Worm (Caenorhabditis elegans) whole organism, L1 larva: ENCODE data around the gene ZK512.10.

Experiments used
- C16A3.4 ChIP-seq: fragments of 150-350 bp; optimal IDR thresholded peaks from 2 replicates; lab custom pipeline; 2014; ENCODE audit warnings: missing biosample characterization, missing genetic modification characterization
- F16B12.6 ChIP-seq: fragments of 150-350 bp; optimal IDR thresholded peaks from 2 replicates; lab custom pipeline; 2014; ENCODE audit warnings: missing biosample characterization, missing genetic modification characterization
- Y116A8C.19 ChIP-seq: sonication (generic microtip); optimal IDR thresholded peaks from 2 replicates; lab custom pipeline; 2016; ENCODE audit warnings: missing compliant biosample characterization, missing genetic modification characterization, borderline replicate concordance
- aly-2 ChIP-seq: fragments of 150-350 bp; optimal IDR thresholded peaks from 2 replicates; lab custom pipeline; 2014; ENCODE audit warnings: missing biosample characterization, missing genetic modification characterization
- ama-1 ChIP-seq: fragments of 150-350 bp; optimal IDR thresholded peaks from 2 replicates; lab custom pipeline; 2014
- blmp-1 ChIP-seq: fragments of 150-350 bp; optimal IDR thresholded peaks from 2 replicates; lab custom pipeline; 2014; ENCODE audit warnings: missing biosample characterization, missing genetic modification characterization
- ceh-8 ChIP-seq: fragments of 200-800 bp; sonication (Bioruptor generic); optimal IDR thresholded peaks from 2 replicates; lab custom pipeline; 2018; ENCODE audit warnings: mild to moderate bottlenecking, missing genetic modification characterization, moderate library complexity, missing compliant biosample characterization
- ceh-82 ChIP-seq, 3 experiments: fragments of 150-350 bp in 1 of 3; sonication (generic microtip) in 2 of 3; optimal IDR thresholded peaks; 2 replicates each; lab custom pipeline; 2014 to 2017; ENCODE audit warnings: missing biosample characterization in 3 of 3, missing genetic modification characterization in 3 of 3
- ces-1 ChIP-seq: fragments of 150-350 bp; optimal IDR thresholded peaks from 2 replicates; lab custom pipeline; 2014; ENCODE audit warnings: missing biosample characterization, missing genetic modification reagents, missing genetic modification characterization
- dpl-1 ChIP-seq, 3 experiments: fragments of 150-350 bp in 2 of 3; sonication (generic microtip) in 1 of 3; optimal IDR thresholded peaks; 2 replicates each; lab custom pipeline; 2014 to 2017; ENCODE audit warnings: missing biosample characterization in 3 of 3, missing genetic modification characterization in 3 of 3, missing genetic modification reagents in 3 of 3
- dsc-1 ChIP-seq: sonication (generic microtip); optimal IDR thresholded peaks from 2 replicates; lab custom pipeline; 2016; ENCODE audit warnings: mild to moderate bottlenecking, missing genetic modification characterization, missing compliant biosample characterization
- efl-1 ChIP-seq, 4 experiments: fragments of 150-350 bp; optimal IDR thresholded peaks in 3 of 4; peaks in 1 of 4; 1 replicate in 1 of 4; 2 replicates in 3 of 4; lab custom pipeline; 2014; ENCODE audit warnings: missing biosample characterization in 2 of 4, missing genetic modification characterization in 2 of 4, missing genetic modification reagents in 2 of 4
- egl-13 ChIP-seq: sonication (generic microtip); optimal IDR thresholded peaks from 2 replicates; lab custom pipeline; 2016; ENCODE audit warnings: missing genotype, missing genetic modification reagents, missing genetic modification characterization, missing compliant biosample characterization
- elt-2 ChIP-seq: sonication (generic microtip); optimal IDR thresholded peaks from 2 replicates; lab custom pipeline; 2016; ENCODE audit warnings: missing genetic modification characterization, mild to moderate bottlenecking, inconsistent platforms, missing compliant biosample characterization, missing genetic modification reagents
- elt-3 ChIP-seq, 6 experiments: fragments of 150-350 bp in 1 of 6; sonication (generic microtip); optimal IDR thresholded peaks; 2 replicates each; lab custom pipeline; 2017 to 2018; ENCODE audit warnings: missing biosample characterization in 6 of 6, missing genetic modification characterization in 6 of 6, inconsistent platforms in 1 of 6
- ets-5 ChIP-seq: fragments of 200-800 bp; sonication (Bioruptor generic); IDR thresholded peaks from 2 replicates; pipeline ENCODE4 v1.3.6; 2022; ENCODE audit warnings: missing genetic modification characterization, missing compliant biosample characterization
- fkh-8 ChIP-seq: sonication (generic microtip); optimal IDR thresholded peaks from 2 replicates; lab custom pipeline; 2016; ENCODE audit warnings: mild to moderate bottlenecking, missing genetic modification characterization, missing compliant biosample characterization
- grh-1 ChIP-seq: fragments of 200-800 bp; sonication (Bioruptor generic); IDR thresholded peaks from 2 replicates; pipeline ENCODE4 v1.3.6; 2022; ENCODE audit warnings: missing genetic modification reagents, missing genetic modification characterization, missing compliant biosample characterization
- hlh-4 ChIP-seq: sonication (generic microtip); optimal IDR thresholded peaks from 2 replicates; lab custom pipeline; 2016; ENCODE audit warnings: mild to moderate bottlenecking, missing genetic modification characterization, missing compliant biosample characterization
- irx-1 ChIP-seq: sonication (generic microtip); optimal IDR thresholded peaks from 2 replicates; lab custom pipeline; 2016; ENCODE audit warnings: missing genetic modification characterization, missing compliant biosample characterization
- isw-1 ChIP-seq: fragments of 200-800 bp; sonication (Bioruptor generic); IDR thresholded peaks from 2 replicates; pipeline ENCODE4 v1.3.6; 2022; ENCODE audit warnings: missing genetic modification characterization, missing compliant biosample characterization
- lin-14 ChIP-seq: fragments of 200-800 bp; sonication (Bioruptor generic); optimal IDR thresholded peaks from 2 replicates; lab custom pipeline; 2018; ENCODE audit warnings: mild to moderate bottlenecking, missing genetic modification characterization, moderate library complexity, missing compliant biosample characterization
- lin-35 ChIP-seq, 2 experiments: fragments of 150-350 bp; optimal IDR thresholded peaks; 2 replicates each; lab custom pipeline; 2014; ENCODE audit warnings: missing biosample characterization in 2 of 2, missing genetic modification characterization in 2 of 2, missing genetic modification reagents in 2 of 2
- mab-9 ChIP-seq: fragments of 200-800 bp; sonication (Bioruptor generic); IDR thresholded peaks from 2 replicates; pipeline ENCODE4 v1.3.6; 2022; ENCODE audit warnings: missing genetic modification reagents, missing genetic modification characterization, missing compliant biosample characterization
- mef-2 ChIP-seq: fragments of 150-350 bp; optimal IDR thresholded peaks from 2 replicates; lab custom pipeline; 2014; ENCODE audit warnings: missing biosample characterization, missing genetic modification characterization
- mep-1 ChIP-seq: fragments of 150-350 bp; optimal IDR thresholded peaks from 2 replicates; lab custom pipeline; 2014; ENCODE audit warnings: missing biosample characterization, missing genetic modification characterization
- nhr-11 ChIP-seq: fragments of 150-350 bp; optimal IDR thresholded peaks from 2 replicates; lab custom pipeline; 2014; ENCODE audit warnings: missing biosample characterization, missing genetic modification characterization
- nhr-28 ChIP-seq: fragments of 150-350 bp; optimal IDR thresholded peaks from 2 replicates; lab custom pipeline; 2014; ENCODE audit warnings: missing biosample characterization, missing genetic modification characterization
- nhr-47 ChIP-seq: sonication (generic microtip); optimal IDR thresholded peaks from 2 replicates; lab custom pipeline; 2016; ENCODE audit warnings: mild to moderate bottlenecking, missing genetic modification characterization, moderate library complexity, missing compliant biosample characterization
- nhr-71 ChIP-seq: sonication (generic microtip); optimal IDR thresholded peaks from 2 replicates; lab custom pipeline; 2016; ENCODE audit warnings: mild to moderate bottlenecking, missing genetic modification characterization, moderate library complexity, missing compliant biosample characterization
- nhr-76 ChIP-seq: sonication (generic microtip); optimal IDR thresholded peaks from 2 replicates; lab custom pipeline; 2017; ENCODE audit warnings: missing biosample characterization, missing genetic modification characterization
- nhr-85 ChIP-seq: sonication (generic microtip); peaks from one replicate; lab custom pipeline; 2016; ENCODE audit warnings: missing genetic modification characterization, inconsistent platforms, missing compliant biosample characterization
- nhr-90 ChIP-seq: sonication (generic microtip); optimal IDR thresholded peaks from 2 replicates; lab custom pipeline; 2016; ENCODE audit warnings: mild to moderate bottlenecking, missing genetic modification characterization, missing compliant biosample characterization; ENCODE audit not compliant: poor library complexity
- pag-3 ChIP-seq: sonication (generic microtip); optimal IDR thresholded peaks from 2 replicates; lab custom pipeline; 2017; ENCODE audit warnings: missing genetic modification characterization, mild to moderate bottlenecking, missing compliant biosample characterization, antibody characterized with exemption, borderline replicate concordance; ENCODE audit not compliant: insufficient read depth
- rnt-1 ChIP-seq: sonication (generic microtip); optimal IDR thresholded peaks from 2 replicates; lab custom pipeline; 2016; ENCODE audit warnings: mild to moderate bottlenecking, missing genetic modification characterization, moderate library complexity, missing compliant biosample characterization
- skn-1 ChIP-seq: fragments of 150-350 bp; optimal IDR thresholded peaks from 2 replicates; lab custom pipeline; 2014; ENCODE audit warnings: missing biosample characterization, missing genetic modification characterization
- sox-4 ChIP-seq: sonication (generic microtip); optimal IDR thresholded peaks from 2 replicates; lab custom pipeline; 2016; ENCODE audit warnings: missing genetic modification characterization, missing compliant biosample characterization
- sup-37 ChIP-seq: fragments of 200-800 bp; sonication (Bioruptor generic); optimal IDR thresholded peaks from 2 replicates; lab custom pipeline; 2018; ENCODE audit warnings: mild to moderate bottlenecking, missing genetic modification characterization, missing compliant biosample characterization
- swsn-7 ChIP-seq: sonication (generic microtip); optimal IDR thresholded peaks from 2 replicates; lab custom pipeline; 2016; ENCODE audit warnings: missing genetic modification characterization, missing compliant biosample characterization
- tbx-2 ChIP-seq: sonication (generic microtip); optimal IDR thresholded peaks from 2 replicates; lab custom pipeline; 2016; ENCODE audit warnings: missing genetic modification characterization, missing compliant biosample characterization
- unc-30 ChIP-seq: sonication (generic microtip); optimal IDR thresholded peaks from 2 replicates; lab custom pipeline; 2017; ENCODE audit warnings: missing biosample characterization, missing genetic modification characterization
- zip-4 ChIP-seq: fragments of 200-800 bp; sonication (Bioruptor generic); optimal IDR thresholded peaks from 2 replicates; lab custom pipeline; 2018; ENCODE audit warnings: mild to moderate bottlenecking, missing genetic modification characterization, moderate library complexity, missing compliant biosample characterization

Gene ZK512.10

DNA sequence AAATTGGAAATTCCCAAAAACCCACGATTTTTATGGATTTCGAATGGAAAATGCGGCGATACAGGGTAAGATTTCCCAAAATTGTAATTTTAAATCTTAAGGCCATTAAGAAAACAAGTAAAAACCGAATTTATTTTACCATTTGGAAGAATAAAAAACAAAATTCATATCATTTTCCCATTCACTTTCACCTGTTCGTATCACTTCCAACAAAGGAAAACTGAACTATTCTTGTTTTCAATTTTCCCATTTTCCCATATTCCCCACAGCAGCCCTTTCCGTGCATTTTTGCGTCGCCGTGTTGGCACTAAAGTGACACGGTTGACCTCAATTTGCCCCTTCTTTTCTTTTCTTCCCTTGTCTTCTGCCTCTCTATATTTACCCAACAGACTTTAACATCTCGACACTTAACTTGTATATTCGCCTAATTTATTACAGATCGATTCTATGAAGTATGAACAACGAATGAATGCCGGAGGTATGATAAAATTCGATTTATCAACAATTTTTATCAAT, 4.8 kb upstream of the ZK512.10 start, which contains the start of gene sec-16A.1 (continued):
- TF ChIP-seq dpl-1 (GFP tag; optimal IDR thresholded peaks at IDR 0.05; lab: Kevin White, UChicago) = peak; percentile 32 to 51 (median 48)
- no peak for TF ChIP-seq nhr-90
- no peak for TF ChIP-seq egl-13 (tag; lab: Kevin White, UChicago)
- no peak for TF ChIP-seq mep-1
- TF ChIP-seq Y116A8C.19 (tag; lab: Kevin White, UChicago) = no peak
- 0 out of 2 replicates have a peak, but pooled peaks have one; percentile 10 for TF ChIP-seq grh-1
- TF ChIP-seq nhr-28 (tag; lab: Kevin White, UChicago) = no peak
- TF ChIP-seq ceh-82 (tag; optimal IDR thresholded peaks at IDR 0.05; lab: Kevin White, UChicago) = peak in 1 of 3 experiments; percentile 18
- TF ChIP-seq zip-4 (GFP tag; lab: Kevin White, UChicago) = no peak
- peak; percentile 43 to 61 for TF ChIP-seq efl-1 (optimal IDR thresholded peaks at IDR 0.05; lab: Kevin White, UChicago)
- peak; percentile 54 to 96 for TF ChIP-seq efl-1 (GFP tag; optimal IDR thresholded peaks at IDR 0.05 in 1 of 2; lab: Kevin White, UChicago)
- TF ChIP-seq rnt-1 (tag; lab: Kevin White, UChicago) = peak; percentile 18
- peak; percentile 92 for TF ChIP-seq blmp-1 (tag; lab: Kevin White, UChicago)
- no peak for TF ChIP-seq nhr-76 (tag; lab: Kevin White, UChicago)
- no peak for TF ChIP-seq ces-1 (GFP tag; lab: Kevin White, UChicago)
- peak in 1 of 6 experiments; percentile 58 for TF ChIP-seq elt-3 (tag; optimal IDR thresholded peaks at IDR 0.05; lab: Kevin White, UChicago)
- TF ChIP-seq sox-4 (tag; lab: Kevin White, UChicago) = no peak
- no peak for TF ChIP-seq elt-2 (tag; lab: Kevin White, UChicago)
- no peak for TF ChIP-seq dsc-1 (tag; lab: Kevin White, UChicago)
- TF ChIP-seq mef-2 (tag; lab: Kevin White, UChicago) = no peak
- no peak for TF ChIP-seq ceh-8
- no peak for TF ChIP-seq mab-9 (GFP tag; lab: Robert Waterston, UW)
- TF ChIP-seq hlh-4 (tag; lab: Kevin White, UChicago) = no peak

DNA sequence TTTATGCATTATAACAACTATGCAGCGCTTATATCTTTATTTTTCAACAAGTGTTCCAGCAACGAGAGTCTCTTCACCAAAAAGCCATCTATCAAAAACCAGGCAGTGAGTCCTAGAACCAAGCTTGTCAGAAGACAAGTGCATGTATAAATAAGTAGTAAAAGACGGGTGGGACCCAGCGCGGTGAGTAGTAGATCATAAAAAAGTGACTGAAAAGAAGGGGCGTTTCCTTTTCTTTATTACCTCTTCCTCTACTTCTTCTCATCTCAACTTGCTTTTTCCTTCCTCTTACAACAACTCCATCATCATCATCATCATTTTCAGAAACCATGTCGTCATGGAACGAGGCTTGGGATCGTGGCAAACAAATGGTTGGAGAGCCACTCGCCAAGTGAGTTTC, 5.9 kb downstream of the ZK512.10 start, which contains the start of gene eat-4:
eat-4 (plus strand) TSS at position 301 of the 400 bp plus-strand sequence.
- TF ChIP-seq lin-14 (GFP tag; lab: Kevin White, UChicago) = peak; percentile 28
- no peak for TF ChIP-seq nhr-47

DNA sequence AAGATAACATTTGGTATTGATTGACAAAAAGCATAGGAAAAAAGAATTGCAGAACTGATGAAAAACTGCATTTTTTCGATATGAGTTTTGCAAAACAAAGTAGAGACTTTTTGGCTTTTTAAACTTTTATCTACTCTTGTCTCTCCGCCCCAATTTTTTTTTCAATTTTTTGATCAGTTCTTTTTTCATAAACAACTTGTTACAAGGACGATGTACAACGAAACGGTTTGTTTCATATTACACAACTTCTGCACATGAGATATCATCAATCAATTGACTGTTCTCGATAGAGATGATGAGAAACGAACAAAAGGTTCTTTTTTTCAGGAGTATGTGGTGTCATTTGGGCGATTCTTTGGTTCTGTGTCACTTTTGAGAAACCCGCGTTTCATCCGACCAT, 7.9 kb downstream of the ZK512.10 start, which contains the start of gene ZK512.7:
ZK512.7 (minus strand) TSS at position 101 of the 400 bp plus-strand sequence.
- TF ChIP-seq nhr-11 (tag; lab: Kevin White, UChicago) (no peak), sup-37 (no peak), hlh-4 (tag; lab: Kevin White, UChicago) (no peak), ets-5 (no peak), nhr-85 (no peak), skn-1 (tag; lab: Kevin White, UChicago) (no peak), isw-1 (no peak), ces-1 (GFP tag; lab: Kevin White, UChicago) (no peak)

DNA sequence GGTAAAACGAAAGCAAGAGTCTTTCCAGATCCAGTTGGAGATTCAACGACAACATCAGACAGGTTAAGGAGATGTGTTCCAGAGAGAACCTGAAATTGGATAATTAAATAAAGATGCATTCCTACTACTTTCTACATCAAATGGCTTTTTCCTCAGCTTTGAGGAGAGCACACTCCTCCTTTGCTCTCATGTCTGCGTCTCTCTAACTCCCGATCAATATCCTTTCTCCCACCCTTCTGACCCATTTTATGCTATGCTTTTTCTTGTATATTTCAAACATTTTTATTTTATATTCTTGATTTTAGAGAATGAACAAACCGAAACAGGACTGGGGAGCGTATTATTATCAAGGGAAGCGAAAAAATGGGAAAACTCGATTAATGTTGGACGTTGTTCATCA, 13.2 kb downstream of the ZK512.10 start, which contains the start of gene ZK512.11:
ZK512.11 (plus strand) TSS at position 301 of the 400 bp plus-strand sequence.
- peak; percentile 9 for TF ChIP-seq ceh-8
- TF ChIP-seq ama-1 (lab: Kevin White, UChicago) = no peak

- TF ChIP-seq blmp-1 (tag; lab: Kevin White, UChicago) = no peak
- peak; percentile 3 for TF ChIP-seq swsn-7 (tag; lab: Kevin White, UChicago)
- TF ChIP-seq nhr-47 = peak; percentile 20
- peak; percentile 80 for TF ChIP-seq F16B12.6
- TF ChIP-seq irx-1 (tag; lab: Kevin White, UChicago) = no peak
- no peak for TF ChIP-seq nhr-11 (tag; lab: Kevin White, UChicago)
- TF ChIP-seq lin-35 (GFP tag; optimal IDR thresholded peaks at IDR 0.05; lab: Kevin White, UChicago) = peak; percentile 11 to 37
- TF ChIP-seq mab-9 (GFP tag; lab: Robert Waterston, UW) = no peak
- no peak for TF ChIP-seq tbx-2 (tag; lab: Kevin White, UChicago)
- no peak for TF ChIP-seq egl-13 (tag; lab: Kevin White, UChicago)
- TF ChIP-seq C16A3.4 (tag; lab: Kevin White, UChicago) = peak; percentile 19
- TF ChIP-seq isw-1 = no peak
- no peak for TF ChIP-seq aly-2 (tag; lab: Kevin White, UChicago)
- TF ChIP-seq unc-30 = no peak
- no peak for TF ChIP-seq fkh-8 (tag; lab: Kevin White, UChicago)
- no peak for TF ChIP-seq mef-2 (tag; lab: Kevin White, UChicago)
- TF ChIP-seq nhr-71 (tag; lab: Kevin White, UChicago) = peak; percentile 23
- TF ChIP-seq pag-3 = no peak
- TF ChIP-seq dpl-1 (GFP tag; optimal IDR thresholded peaks at IDR 0.05; lab: Kevin White, UChicago) = peak; percentile 14 to 58 (median 30)
These were observed 14.2 kb downstream of the ZK512.10 start, which contains the start of the genes ZK512.2 and ZK512.4 for ce11 chrIII:9144744-9145390. Gene ZK512.2, minus strand, starts transcription at chrIII:9144794. Gene ZK512.4, plus strand, starts transcription at chrIII:9145340.
